Fruit fly (Drosophila melanogaster): ENCODE data around the gene Ugt302E1.

Gene Ugt302E1

DNA sequence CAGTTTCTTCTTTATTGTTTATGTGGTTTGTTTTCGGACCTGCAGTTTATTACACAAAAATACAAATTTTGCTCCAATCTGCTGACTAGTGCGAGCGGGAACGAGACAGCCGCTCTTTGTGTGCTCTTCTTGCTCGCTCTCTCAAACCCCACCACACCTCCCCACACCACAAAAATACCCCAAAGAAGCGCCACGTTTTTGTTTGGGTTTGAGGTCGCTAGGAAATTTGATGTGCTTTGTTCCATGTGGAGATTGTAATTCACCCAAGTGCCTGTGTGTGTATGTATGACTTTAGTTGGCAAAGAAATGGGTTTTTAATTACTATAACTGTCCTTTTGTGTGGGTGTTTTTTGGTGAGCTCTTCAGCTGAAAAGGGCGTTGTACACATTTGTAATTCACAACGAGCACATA lies 43.6 kb downstream of the Ugt302E1 start (continued):
- no peak for TF ChIP-seq tap (tag; optimal IDR thresholded peaks at IDR 0.05)
- TF ChIP-seq repo (GFP tag; optimal IDR thresholded peaks at IDR 0.05) = no peak
- no peak for TF ChIP-seq amos (GFP tag; IDR thresholded peaks at IDR 0.05; ENCODE audit: partially characterized antibody)
- no peak for TF ChIP-seq pnt (GFP tag; optimal IDR thresholded peaks at IDR 0.05)
- TF ChIP-seq Mes4 (GFP tag; optimal IDR thresholded peaks at IDR 0.05) = no peak
- no peak for TF ChIP-seq ara (GFP tag; IDR thresholded peaks at IDR 0.05)
- peak; percentile 15 for TF ChIP-seq Blimp-1 (GFP tag; optimal IDR thresholded peaks at IDR 0.05)
- peak; percentile 92 for TF ChIP-seq Med (GFP tag)
- TF ChIP-seq ewg (GFP tag; optimal IDR thresholded peaks at IDR 0.05) = no peak
- peak; percentile 39 for TF ChIP-seq slbo (GFP tag; IDR thresholded peaks at IDR 0.05)
- TF ChIP-seq jing (GFP tag; optimal IDR thresholded peaks at IDR 0.05) = no peak
- TF ChIP-seq NFAT (GFP tag; IDR thresholded peaks at IDR 0.05) = peak; percentile 60; the same call in 1 of the 2 replicates
- TF ChIP-seq seq (GFP tag; IDR thresholded peaks at IDR 0.05) = no peak
- TF ChIP-seq Camta (GFP tag; optimal IDR thresholded peaks at IDR 0.05) = no peak
- no peak for TF ChIP-seq z (GFP tag; IDR thresholded peaks at IDR 0.05)
- TF ChIP-seq Stat92E (GFP tag; optimal IDR thresholded peaks at IDR 0.05) = no peak
- peak; percentile 23 for TF ChIP-seq Xbp1 (GFP tag; optimal IDR thresholded peaks at IDR 0.05)
- TF ChIP-seq gfzf (GFP tag; optimal IDR thresholded peaks at IDR 0.05) = no peak
- peak; percentile 56 for TF ChIP-seq scrt (GFP tag; optimal IDR thresholded peaks at IDR 0.05)
- no peak for TF ChIP-seq CG33557 (GFP tag; optimal IDR thresholded peaks at IDR 0.05)
- TF ChIP-seq CG11695 (GFP tag; IDR thresholded peaks at IDR 0.05) = no peak; the same call in 2 of the 3 replicates
- TF ChIP-seq mirr (GFP tag; optimal IDR thresholded peaks at IDR 0.05) = peak; percentile 31
- no peak for TF ChIP-seq CG6854 (GFP tag; optimal IDR thresholded peaks at IDR 0.05)
- no peak for TF ChIP-seq CG7786 (GFP tag; optimal IDR thresholded peaks at IDR 0.05)
- TF ChIP-seq h (optimal IDR thresholded peaks at IDR 0.05) = no peak
- no peak for TF ChIP-seq Lim3 (GFP tag; IDR thresholded peaks at IDR 0.05)
- no peak for TF ChIP-seq CG10565 (GFP tag; optimal IDR thresholded peaks at IDR 0.05)
- TF ChIP-seq CG6272 (GFP tag; IDR thresholded peaks at IDR 0.05) = no peak
- TF ChIP-seq Opbp (GFP tag; IDR thresholded peaks at IDR 0.05; ENCODE audit: partially characterized antibody) = no peak
- no peak for TF ChIP-seq al (GFP tag; IDR thresholded peaks at IDR 0.05)
- TF ChIP-seq Meics (GFP tag; optimal IDR thresholded peaks at IDR 0.05) = no peak
- TF ChIP-seq CG4328 (GFP tag; optimal IDR thresholded peaks at IDR 0.05) = no peak
- no peak for TF ChIP-seq CG43689 (GFP tag; IDR thresholded peaks at IDR 0.05)
- TF ChIP-seq CG9876 (GFP tag; optimal IDR thresholded peaks at IDR 0.05) = no peak
- TF ChIP-seq Lpt (GFP tag; optimal IDR thresholded peaks at IDR 0.05) = no peak
- TF ChIP-seq nmo (GFP tag; optimal IDR thresholded peaks at IDR 0.05) = no peak
- no peak for TF ChIP-seq tll (GFP tag; optimal IDR thresholded peaks at IDR 0.05)
- no peak for TF ChIP-seq Antp (GFP tag; optimal IDR thresholded peaks at IDR 0.05)
- TF ChIP-seq sob (GFP tag; IDR thresholded peaks at IDR 0.05) = peak; percentile 51; the same call in 1 of the 2 replicates
- TF ChIP-seq sima (GFP tag; optimal IDR thresholded peaks at IDR 0.05) = no peak
- TF ChIP-seq CG10209 (GFP tag; optimal IDR thresholded peaks at IDR 0.05) = no peak
- no peak for TF ChIP-seq Hr39 (optimal IDR thresholded peaks at IDR 0.05)
- TF ChIP-seq CG12942 (GFP tag; optimal IDR thresholded peaks at IDR 0.05) = no peak
- no peak for TF ChIP-seq CG32772 (GFP tag; IDR thresholded peaks at IDR 0.05)
- TF ChIP-seq CG11560 (tag; IDR thresholded peaks at IDR 0.05) = no peak
- TF ChIP-seq oc (tag; optimal IDR thresholded peaks at IDR 0.05) = no peak
- no peak for TF ChIP-seq MESR4 (GFP tag; optimal IDR thresholded peaks at IDR 0.05)
- no peak; the same call in 1 of the 2 replicates for TF ChIP-seq hbn (GFP tag; IDR thresholded peaks at IDR 0.05; ENCODE audit: partially characterized antibody)
- TF ChIP-seq gsb (GFP tag; IDR thresholded peaks at IDR 0.05) = no peak
- no peak for TF ChIP-seq sr (GFP tag; IDR thresholded peaks at IDR 0.05)
- TF ChIP-seq en (GFP tag; optimal IDR thresholded peaks at IDR 0.05) = no peak
- no peak for TF ChIP-seq CG16813 (GFP tag; IDR thresholded peaks at IDR 0.05; ENCODE audit: partially characterized antibody)
